Worm (Caenorhabditis elegans) whole organism, young adult: Measurements from ENCODE around the gene C27D8.2.
A peak's percentile ranks its signal among the peaks of the same experiment; 100 is the strongest.

Experiments
- B0336.3 ChIP-seq: fragments of 200-800 bp; sonication (Bioruptor generic); IDR thresholded peaks from 2 replicates; pipeline ENCODE4 v1.3.6; 2022; ENCODE audit warnings: missing genetic modification characterization, missing compliant biosample characterization
- C06A6.2 ChIP-seq: fragments of 200-800 bp; sonication (Bioruptor generic); conservative IDR thresholded peaks from 2 replicates; pipeline ENCODE4 v1.3.6; 2022; ENCODE audit warnings: missing genetic modification characterization, missing compliant biosample characterization
- F23B12.7 ChIP-seq: sonication (generic microtip); optimal IDR thresholded peaks from 2 replicates; lab custom pipeline; 2017; ENCODE audit warnings: missing genetic modification characterization, mild to moderate bottlenecking, missing compliant biosample characterization, antibody characterized with exemption, moderate library complexity; ENCODE audit not compliant: insufficient read depth
- F52B5.7 ChIP-seq: sonication (generic microtip); optimal IDR thresholded peaks from 2 replicates; lab custom pipeline; 2016; ENCODE audit warnings: mild to moderate bottlenecking, missing genetic modification characterization, missing compliant biosample characterization
- F57A8.1 ChIP-seq: fragments of 200-800 bp; sonication (Bioruptor generic); optimal IDR thresholded peaks from 2 replicates; lab custom pipeline; 2018; ENCODE audit warnings: mild to moderate bottlenecking, missing genetic modification characterization, moderate library complexity, missing compliant biosample characterization
- K12H6.12 ChIP-seq: fragments of 200-800 bp; sonication (Bioruptor generic); optimal IDR thresholded peaks from 2 replicates; lab custom pipeline; 2018; ENCODE audit warnings: mild to moderate bottlenecking, missing genetic modification characterization, missing compliant biosample characterization
- T07F8.4 ChIP-seq: sonication (generic microtip); optimal IDR thresholded peaks from 2 replicates; lab custom pipeline; 2016; ENCODE audit warnings: mild to moderate bottlenecking, missing genetic modification characterization, moderate library complexity, missing compliant biosample characterization
- T26A5.8 ChIP-seq: sonication (generic microtip); optimal IDR thresholded peaks from 2 replicates; lab custom pipeline; 2016; ENCODE audit warnings: missing genetic modification characterization, missing compliant biosample characterization
- akir-1 ChIP-seq: fragments of 200-800 bp; sonication (Bioruptor generic); optimal IDR thresholded peaks from 2 replicates; lab custom pipeline; 2018; ENCODE audit warnings: mild to moderate bottlenecking, missing genetic modification characterization, moderate library complexity, missing compliant biosample characterization
- aptf-3 ChIP-seq: fragments of 200-800 bp; sonication (Bioruptor generic); IDR thresholded peaks from 2 replicates; pipeline ENCODE4 v1.3.6; 2022; ENCODE audit warnings: missing genetic modification characterization, missing compliant biosample characterization
- attf-3 ChIP-seq: fragments of 200-800 bp; sonication (Bioruptor generic); conservative IDR thresholded peaks from 2 replicates; pipeline ENCODE4 v1.3.6; 2022; ENCODE audit warnings: missing genetic modification reagents, missing genetic modification characterization, missing compliant biosample characterization
- attf-6 ChIP-seq: fragments of 200-800 bp; sonication (Bioruptor generic); IDR thresholded peaks from 2 replicates; pipeline ENCODE4 v1.3.6; 2022; ENCODE audit warnings: missing genetic modification reagents, missing genetic modification characterization, missing compliant biosample characterization
- bed-2 ChIP-seq: fragments of 200-800 bp; sonication (Bioruptor generic); IDR thresholded peaks from 2 replicates; pipeline ENCODE4 v1.3.6; 2022; ENCODE audit warnings: missing genetic modification reagents, missing genetic modification characterization, missing compliant biosample characterization
- cebp-1 ChIP-seq, 2 experiments: fragments of 200-800 bp in 1 of 2; sonication (Bioruptor generic) in 1 of 2; sonication (generic microtip) in 1 of 2; IDR thresholded peaks in 1 of 2; optimal IDR thresholded peaks in 1 of 2; 2 replicates each; pipeline versions ENCODE4 v1.3.6 to Lab custom; 2017 to 2022; ENCODE audit warnings: missing compliant biosample characterization in 2 of 2, missing genetic modification characterization in 2 of 2, mild to moderate bottlenecking in 1 of 2, missing genetic modification reagents in 1 of 2, moderate library complexity in 1 of 2
- cebp-2 ChIP-seq: fragments of 200-800 bp; sonication (Bioruptor generic); IDR thresholded peaks from 2 replicates; pipeline ENCODE4 v1.3.6; 2022; ENCODE audit warnings: missing genetic modification characterization, missing compliant biosample characterization
- ceh-40 ChIP-seq: fragments of 200-800 bp; sonication (Bioruptor generic); IDR thresholded peaks from 2 replicates; pipeline ENCODE4 v1.3.6; 2022; ENCODE audit warnings: missing genetic modification characterization, missing compliant biosample characterization
- ceh-91 ChIP-seq: fragments of 200-800 bp; sonication (Bioruptor generic); IDR thresholded peaks from 2 replicates; pipeline ENCODE4 v1.3.6; 2022; ENCODE audit warnings: missing genetic modification reagents, missing genetic modification characterization, missing compliant biosample characterization
- die-1 ChIP-seq: sonication (generic microtip); optimal IDR thresholded peaks from 2 replicates; lab custom pipeline; 2016; ENCODE audit warnings: missing genotype, mild to moderate bottlenecking, missing genetic modification characterization, missing compliant biosample characterization
- dpff-1 ChIP-seq: sonication (generic microtip); optimal IDR thresholded peaks from 2 replicates; lab custom pipeline; 2017; ENCODE audit warnings: mild to moderate bottlenecking, missing genetic modification characterization, missing compliant biosample characterization
- egl-44 ChIP-seq: fragments of 200-800 bp; sonication (Bioruptor generic); IDR thresholded peaks from 2 replicates; pipeline ENCODE4 v1.3.6; 2022; ENCODE audit warnings: missing genetic modification reagents, missing genetic modification characterization, missing compliant biosample characterization
- ekl-4 ChIP-seq: fragments of 200-800 bp; sonication (Bioruptor generic); IDR thresholded peaks from 2 replicates; pipeline ENCODE4 v1.3.6; 2022; ENCODE audit warnings: missing genetic modification reagents, missing genetic modification characterization, missing compliant biosample characterization
- fkh-3 ChIP-seq: sonication (generic microtip); optimal IDR thresholded peaks from 2 replicates; lab custom pipeline; 2016; ENCODE audit warnings: mild to moderate bottlenecking, missing genetic modification characterization, missing compliant biosample characterization
- gei-17 ChIP-seq: fragments of 200-800 bp; sonication (Bioruptor generic); optimal IDR thresholded peaks from 2 replicates; lab custom pipeline; 2018; ENCODE audit warnings: mild to moderate bottlenecking, missing genetic modification characterization, missing compliant biosample characterization
- hlh-26 ChIP-seq: fragments of 200-800 bp; sonication (Bioruptor generic); conservative IDR thresholded peaks from 2 replicates; pipeline ENCODE4 v1.3.6; 2022; ENCODE audit warnings: missing genetic modification reagents, missing genetic modification characterization, missing compliant biosample characterization
- hrde-1 ChIP-seq: sonication (generic microtip); optimal IDR thresholded peaks from 2 replicates; lab custom pipeline; 2016; ENCODE audit warnings: missing genetic modification characterization, mild to moderate bottlenecking, missing compliant biosample characterization, moderate library complexity, missing genotype, missing genetic modification reagents, borderline replicate concordance
- lin-35 ChIP-seq, 3 experiments: fragments of 150-350 bp in 2 of 3; sonication (generic microtip) in 1 of 3; optimal IDR thresholded peaks; 2 replicates each; lab custom pipeline; 2014 to 2018; ENCODE audit warnings: missing biosample characterization in 3 of 3, missing genetic modification characterization in 3 of 3, missing genetic modification reagents in 3 of 3
- lin-40 ChIP-seq: sonication (generic microtip); optimal IDR thresholded peaks from 2 replicates; lab custom pipeline; 2016; ENCODE audit warnings: missing genetic modification characterization, mild to moderate bottlenecking, missing compliant biosample characterization, missing genotype, missing genetic modification reagents
- lin-54 ChIP-seq: fragments of 200-800 bp; sonication (Bioruptor generic); optimal IDR thresholded peaks from 2 replicates; lab custom pipeline; 2018; ENCODE audit warnings: mild to moderate bottlenecking, missing genetic modification characterization, missing compliant biosample characterization
- lsl-1 ChIP-seq: fragments of 200-800 bp; sonication (Bioruptor generic); optimal IDR thresholded peaks from 2 replicates; lab custom pipeline; 2018; ENCODE audit warnings: mild to moderate bottlenecking, missing genetic modification characterization, moderate library complexity, missing compliant biosample characterization
- lsy-27 ChIP-seq: sonication (generic microtip); optimal IDR thresholded peaks from 2 replicates; lab custom pipeline; 2017; ENCODE audit warnings: missing genetic modification characterization, mild to moderate bottlenecking, missing compliant biosample characterization, antibody characterized with exemption, missing genotype, borderline replicate concordance; ENCODE audit not compliant: insufficient read depth
- madf-3 ChIP-seq: fragments of 200-800 bp; sonication (Bioruptor generic); IDR thresholded peaks from 2 replicates; pipeline ENCODE4 v1.3.6; 2022; ENCODE audit warnings: missing genetic modification reagents, missing genetic modification characterization, missing compliant biosample characterization
- madf-6 ChIP-seq: fragments of 200-800 bp; sonication (Bioruptor generic); IDR thresholded peaks from 2 replicates; pipeline ENCODE4 v1.3.6; 2022; ENCODE audit warnings: missing genetic modification reagents, missing genetic modification characterization, missing compliant biosample characterization
- mcd-1 ChIP-seq: fragments of 200-800 bp; sonication (Bioruptor generic); IDR thresholded peaks from 2 replicates; pipeline ENCODE4 v1.3.6; 2022; ENCODE audit warnings: missing genetic modification reagents, missing genetic modification characterization, missing compliant biosample characterization
- mxl-1 ChIP-seq: sonication (generic microtip); optimal IDR thresholded peaks from 2 replicates; lab custom pipeline; 2016; ENCODE audit warnings: missing genetic modification characterization, missing compliant biosample characterization
- nfyb-1 ChIP-seq: fragments of 200-800 bp; sonication (Bioruptor generic); IDR thresholded peaks from 2 replicates; pipeline ENCODE4 v1.3.6; 2022; ENCODE audit warnings: missing genetic modification reagents, missing genetic modification characterization, missing compliant biosample characterization
- nhr-179 ChIP-seq: sonication (generic microtip); optimal IDR thresholded peaks from 2 replicates; lab custom pipeline; 2016; ENCODE audit warnings: mild to moderate bottlenecking, missing genetic modification characterization, missing compliant biosample characterization
- nhr-90 ChIP-seq: sonication (generic microtip); optimal IDR thresholded peaks from 2 replicates; lab custom pipeline; 2016; ENCODE audit warnings: missing genotype, mild to moderate bottlenecking, missing genetic modification characterization, missing compliant biosample characterization
- pbrm-1 ChIP-seq: fragments of 200-800 bp; sonication (Bioruptor generic); IDR thresholded peaks from 2 replicates; pipeline ENCODE4 v1.3.6; 2022; ENCODE audit warnings: missing genetic modification reagents, missing genetic modification characterization, missing compliant biosample characterization
- pha-4 ChIP-seq: fragments of 150-350 bp; sonication (generic microtip); optimal IDR thresholded peaks from 2 replicates; lab custom pipeline; 2014; ENCODE audit warnings: missing biosample characterization, missing genetic modification reagents, missing genetic modification characterization
- rcor-1 ChIP-seq: fragments of 200-800 bp; sonication (Bioruptor generic); IDR thresholded peaks from 2 replicates; pipeline ENCODE4 v1.3.6; 2022; ENCODE audit warnings: missing genetic modification reagents, missing genetic modification characterization, missing compliant biosample characterization
- snpc-1.1 ChIP-seq: sonication (generic microtip); optimal IDR thresholded peaks from 2 replicates; lab custom pipeline; 2017; ENCODE audit warnings: missing genetic modification characterization, mild to moderate bottlenecking, missing compliant biosample characterization, antibody characterized with exemption, moderate library complexity, missing genotype, missing genetic modification reagents; ENCODE audit not compliant: insufficient read depth
- tbx-9 ChIP-seq: sonication (generic microtip); optimal IDR thresholded peaks from 2 replicates; lab custom pipeline; 2016; ENCODE audit warnings: borderline replicate concordance, missing genetic modification characterization, inconsistent platforms, missing compliant biosample characterization
- unc-130 ChIP-seq: sonication (generic microtip); optimal IDR thresholded peaks from 2 replicates; lab custom pipeline; 2016; ENCODE audit warnings: missing genetic modification reagents, missing genetic modification characterization, missing compliant biosample characterization
- unc-62 ChIP-seq: fragments of 150-350 bp; optimal IDR thresholded peaks from 2 replicates; lab custom pipeline; 2014; ENCODE audit warnings: missing biosample characterization, missing genetic modification reagents, missing genetic modification characterization
- zfh-2 ChIP-seq: fragments of 200-800 bp; sonication (Bioruptor generic); conservative IDR thresholded peaks from 2 replicates; pipeline ENCODE4 v1.3.6; 2022; ENCODE audit warnings: missing genetic modification reagents, missing genetic modification characterization, missing compliant biosample characterization
- ztf-18 ChIP-seq: sonication (generic microtip); optimal IDR thresholded peaks from 2 replicates; lab custom pipeline; 2016; ENCODE audit warnings: missing genotype, mild to moderate bottlenecking, missing genetic modification characterization, missing compliant biosample characterization
- ztf-25 ChIP-seq: fragments of 200-800 bp; sonication (Bioruptor generic); IDR thresholded peaks from 2 replicates; pipeline ENCODE4 v1.3.6; 2022; ENCODE audit warnings: missing genetic modification reagents, missing genetic modification characterization, missing compliant biosample characterization
- ztf-3 ChIP-seq: fragments of 200-800 bp; sonication (Bioruptor generic); optimal IDR thresholded peaks from 2 replicates; lab custom pipeline; 2018; ENCODE audit warnings: mild to moderate bottlenecking, missing genetic modification characterization, missing compliant biosample characterization

C27D8.2 gene

ce11 chrIV:12724641-12725040, 13.6 kb downstream of the C27D8.2 start, which contains the start of the genes T23F6.3 and rbd-1 (continued):
- TF ChIP-seq T26A5.8 (tag; lab: Kevin White, UChicago) (no peak), nhr-90 (no peak), F52B5.7 (tag; lab: Kevin White, UChicago) (no peak), lin-40 (peak; percentile 79), K12H6.12 (tag; lab: Kevin White, UChicago) (peak; percentile 72), die-1 (tag; lab: Kevin White, UChicago) (no peak), pbrm-1 (GFP tag; lab: Robert Waterston, UW) (peak; percentile 54; the same call in 1 of the 2 replicates), C06A6.2 (no peak), ceh-40 (GFP tag; lab: Robert Waterston, UW) (no peak), F23B12.7 (tag; lab: Kevin White, UChicago) (peak; percentile 74), lin-54 (GFP tag; lab: Kevin White, UChicago) (peak; percentile 98), akir-1 (GFP tag; lab: Kevin White, UChicago) (no peak), lsl-1 (GFP tag; lab: Kevin White, UChicago) (no peak), attf-3 (GFP tag; lab: Robert Waterston, UW) (peak; percentile 100), madf-6 (GFP tag; lab: Robert Waterston, UW) (peak; percentile 25; the same call in 1 of the 2 replicates), zfh-2 (no peak), tbx-9 (tag; lab: Kevin White, UChicago) (no peak), fkh-3 (tag; lab: Kevin White, UChicago) (no peak), attf-6 (GFP tag; lab: Robert Waterston, UW) (0 out of 2 replicates have a peak, but pooled peaks have one; percentile 52), bed-2 (no peak), ztf-18 (tag; lab: Kevin White, UChicago) (no peak), mcd-1 (peak; percentile 81), cebp-2 (GFP tag; lab: Robert Waterston, UW) (no peak), gei-17 (peak; percentile 8), snpc-1.1 (tag; lab: Kevin White, UChicago) (no peak), hlh-26 (GFP tag; lab: Robert Waterston, UW) (no peak), B0336.3 (GFP tag; lab: Robert Waterston, UW) (no peak), aptf-3 (no peak), nfyb-1 (peak; percentile 74), ztf-3 (no peak), lin-35 (GFP tag; optimal IDR thresholded peaks at IDR 0.05; lab: Kevin White, UChicago) (peak; percentile 51 to 97 (median 84)), T07F8.4 (tag; lab: Kevin White, UChicago) (no peak), ztf-25 (GFP tag; lab: Robert Waterston, UW) (no peak), hrde-1 (tag; lab: Kevin White, UChicago) (no peak), pha-4 (tag; lab: Kevin White, UChicago) (peak; percentile 61), cebp-1 (GFP tag; IDR thresholded peaks at IDR 0.05; lab: Robert Waterston, UW) (no peak), cebp-1 (tag; optimal IDR thresholded peaks at IDR 0.05; lab: Kevin White, UChicago) (peak; percentile 66), egl-44 (GFP tag; lab: Robert Waterston, UW) (no peak), unc-130 (no peak), rcor-1 (GFP tag; lab: Robert Waterston, UW) (peak; percentile 61; the same call in 1 of the 2 replicates), nhr-179 (tag; lab: Kevin White, UChicago) (no peak), F57A8.1 (no peak), ekl-4 (GFP tag; lab: Robert Waterston, UW) (no peak), mxl-1 (tag; lab: Kevin White, UChicago) (no peak), ceh-91 (GFP tag; lab: Robert Waterston, UW) (no peak), lsy-27 (no peak), unc-62 (GFP tag; lab: Kevin White, UChicago) (no peak), madf-3 (GFP tag; lab: Robert Waterston, UW) (no peak), dpff-1 (tag; lab: Kevin White, UChicago) (no peak)
